Worm (Caenorhabditis elegans): ENCODE measurements around the gene C27A2.7.

ce11 chrII:5021518-5021917, 49.6 kb downstream of the C27A2.7 start:
- TF ChIP-seq F13C5.2 (tag; optimal IDR thresholded peaks at IDR 0.05) (no peak), tra-4 (tag; optimal IDR thresholded peaks at IDR 0.05) (no peak), pes-1 (GFP tag; IDR thresholded peaks at IDR 0.05) (no peak), ceh-13 (GFP tag; optimal IDR thresholded peaks at IDR 0.05) (no peak), sea-1 (GFP tag; conservative IDR thresholded peaks at IDR 0.05) (no peak), aly-1 (tag; optimal IDR thresholded peaks at IDR 0.05) (no peak), B0310.2 (tag; optimal IDR thresholded peaks at IDR 0.05) (no peak), flt-1 (GFP tag; IDR thresholded peaks at IDR 0.05) (no peak), ama-1 (optimal IDR thresholded peaks at IDR 0.05) (no peak), hmbx-1 (tag; optimal IDR thresholded peaks at IDR 0.05) (no peak), ets-7 (tag; optimal IDR thresholded peaks at IDR 0.05) (no peak), tbx-11 (GFP tag; IDR thresholded peaks at IDR 0.05) (no peak)
